Worm (Caenorhabditis elegans) whole organism, midembryonic: ENCODE data around the gene W01A11.1.

Source experiments
- cog-1 ChIP-seq: sonication (generic microtip); optimal IDR thresholded peaks from 2 replicates; lab custom pipeline; 2016; ENCODE audit warnings: missing genetic modification characterization, missing compliant biosample characterization
- flt-1 ChIP-seq: fragments of 200-800 bp; sonication (Bioruptor generic); IDR thresholded peaks from 2 replicates; pipeline ENCODE4 v1.3.6; 2022; ENCODE audit warnings: missing genetic modification characterization, missing compliant biosample characterization
- tab-1 ChIP-seq: fragments of 200-800 bp; sonication (Bioruptor generic); IDR thresholded peaks from 2 replicates; pipeline ENCODE4 v1.3.6; 2022; ENCODE audit warnings: missing genetic modification characterization, missing compliant biosample characterization
- ztf-29 ChIP-seq: fragments of 200-800 bp; sonication (Bioruptor generic); IDR thresholded peaks from 2 replicates; pipeline ENCODE4 v1.3.6; 2022; ENCODE audit warnings: missing genetic modification reagents, missing genetic modification characterization, missing compliant biosample characterization

DNA sequence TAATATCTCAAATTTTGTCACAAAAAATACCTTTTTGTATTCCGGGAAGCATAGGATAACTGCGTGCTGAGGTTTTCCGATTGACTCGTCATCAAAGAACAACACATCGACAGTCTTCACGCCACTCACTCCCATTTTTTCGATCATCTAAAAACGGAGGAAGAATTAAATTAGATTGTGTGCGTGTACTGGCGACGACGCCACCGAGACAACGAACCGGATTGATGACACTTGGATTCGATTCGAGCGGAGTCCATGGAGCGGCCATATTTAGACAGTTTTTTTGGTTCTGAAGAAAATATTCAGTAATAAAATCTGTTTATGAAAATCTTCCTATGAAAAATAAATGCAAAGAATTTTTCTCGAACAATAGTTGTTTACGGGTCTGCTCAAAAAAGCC lies 12.1 kb downstream of the W01A11.1 start, which contains the start of gene ubh-1:
- TF ChIP-seq flt-1 (GFP tag; lab: Robert Waterston, UW) (no peak), tab-1 (GFP tag; lab: Robert Waterston, UW) (no peak), cog-1 (no peak), ztf-29 (GFP tag; lab: Robert Waterston, UW) (no peak)
